Fruit fly (Drosophila melanogaster) whole organism, embryonic: ENCODE data around the gene Nmdar2.
A peak's percentile ranks its signal among the peaks of the same experiment; 100 is the strongest.

ENCODE experiments used
- BtbVII ChIP-seq: fragments of 200-800 bp; sonication (Bioruptor generic); optimal IDR thresholded peaks from 3 replicates; lab custom pipeline; 2017; ENCODE audit warnings: missing biosample characterization, mild to moderate bottlenecking, missing genetic modification characterization
- CG10959 ChIP-seq: fragments of 200-800 bp; sonication (Bioruptor generic); IDR thresholded peaks from 2 replicates; pipeline ENCODE4 v1.3.6; 2022; ENCODE audit warnings: missing biosample characterization, missing genetic modification characterization
- CG11456 ChIP-seq: fragments of 200-800 bp; sonication (Bioruptor generic); IDR thresholded peaks from 3 replicates; pipeline ENCODE4 v1.3.6; 2022; ENCODE audit warnings: missing biosample characterization, missing genetic modification characterization
- CG12071 ChIP-seq: fragments of 200-800 bp; sonication (Bioruptor generic); optimal IDR thresholded peaks from 3 replicates; lab custom pipeline; 2018; ENCODE audit warnings: missing biosample characterization, mild to moderate bottlenecking, missing genetic modification characterization
- CG1233 ChIP-seq: fragments of 200-800 bp; sonication (Bioruptor generic); optimal IDR thresholded peaks from 4 replicates; lab custom pipeline; 2018; ENCODE audit warnings: missing biosample characterization, mild to moderate bottlenecking, missing genetic modification characterization
- CG15601 ChIP-seq: fragments of 200-800 bp; sonication (Bioruptor generic); optimal IDR thresholded peaks from 3 replicates; lab custom pipeline; 2019; ENCODE audit warnings: missing biosample characterization, mild to moderate bottlenecking, missing genetic modification characterization, moderate library complexity
- CG1832 ChIP-seq: fragments of 200-800 bp; sonication (Bioruptor generic); optimal IDR thresholded peaks from 2 replicates; lab custom pipeline; 2017; ENCODE audit warnings: missing biosample characterization, mild to moderate bottlenecking, missing genetic modification characterization, inconsistent platforms
- CG2202 ChIP-seq: fragments of 200-800 bp; sonication (Bioruptor generic); optimal IDR thresholded peaks from 2 replicates; lab custom pipeline; 2018; ENCODE audit warnings: missing biosample characterization, mild to moderate bottlenecking, missing genetic modification characterization
- CG31441 ChIP-seq: fragments of 200-800 bp; sonication (Bioruptor generic); IDR thresholded peaks from 2 replicates; pipeline ENCODE4 v1.3.6; 2022; ENCODE audit warnings: missing biosample characterization, missing genetic modification characterization
- CG33557 ChIP-seq: fragments of 200-800 bp; sonication (Bioruptor generic); optimal IDR thresholded peaks from 2 replicates; lab custom pipeline; 2019; ENCODE audit warnings: missing biosample characterization, mild to moderate bottlenecking, missing genetic modification characterization, moderate library complexity
- CG43689 ChIP-seq: fragments of 200-800 bp; sonication (Bioruptor generic); IDR thresholded peaks from 2 replicates; pipeline ENCODE4 v1.3.6; 2022; ENCODE audit warnings: missing biosample characterization, missing genetic modification characterization
- CG4820 ChIP-seq: fragments of 200-800 bp; sonication (Bioruptor generic); optimal IDR thresholded peaks from 3 replicates; lab custom pipeline; 2016; ENCODE audit warnings: missing biosample characterization, missing genetic modification characterization
- CG4854 ChIP-seq: fragments of 200-800 bp; sonication (Bioruptor generic); optimal IDR thresholded peaks from 2 replicates; lab custom pipeline; 2016; ENCODE audit warnings: missing biosample characterization, missing genetic modification characterization, inconsistent platforms
- CG6175 ChIP-seq: fragments of 200-800 bp; sonication (Bioruptor generic); IDR thresholded peaks from 3 replicates; pipeline ENCODE4 v1.3.6; 2022; ENCODE audit warnings: missing biosample characterization, missing genetic modification characterization
- CG6254 ChIP-seq: fragments of 200-800 bp; sonication (Bioruptor generic); optimal IDR thresholded peaks from 3 replicates; lab custom pipeline; 2017; ENCODE audit warnings: mild to moderate bottlenecking, missing biosample characterization, missing genetic modification reagents, missing genetic modification characterization
- CG7357 ChIP-seq: fragments of 200-800 bp; sonication (Bioruptor generic); IDR thresholded peaks from 3 replicates; pipeline ENCODE4 v1.3.6; 2022; ENCODE audit warnings: missing biosample characterization, missing genetic modification characterization
- CG7987 ChIP-seq: fragments of 200-800 bp; sonication (Bioruptor generic); optimal IDR thresholded peaks from 2 replicates; lab custom pipeline; 2018; ENCODE audit warnings: missing biosample characterization, mild to moderate bottlenecking, missing genetic modification characterization, moderate library complexity
- CG9609 ChIP-seq: fragments of 200-800 bp; sonication (Bioruptor generic); optimal IDR thresholded peaks from 3 replicates; lab custom pipeline; 2016; ENCODE audit warnings: missing biosample characterization, missing genetic modification characterization
- CHES-1-like ChIP-seq: fragments of 200-800 bp; sonication (Bioruptor generic); optimal IDR thresholded peaks from 2 replicates; lab custom pipeline; 2016; ENCODE audit warnings: missing biosample characterization, missing genetic modification characterization
- Camta ChIP-seq: fragments of 200-800 bp; sonication (Bioruptor generic); optimal IDR thresholded peaks from 2 replicates; lab custom pipeline; 2016; ENCODE audit warnings: missing biosample characterization, missing genetic modification characterization
- Dll ChIP-seq: fragments of 200-800 bp; sonication (Bioruptor generic); IDR thresholded peaks from 4 replicates; pipeline ENCODE4 v1.3.6; 2022; ENCODE audit warnings: missing biosample characterization, missing genetic modification characterization; ENCODE audit not compliant: partially characterized antibody
- Ets97D ChIP-seq: fragments of 200-800 bp; sonication (Bioruptor generic); optimal IDR thresholded peaks from 3 replicates; lab custom pipeline; 2016; ENCODE audit warnings: missing biosample characterization, missing genetic modification characterization
- Gsc ChIP-seq: fragments of 200-800 bp; sonication (Bioruptor generic); IDR thresholded peaks from 2 replicates; pipeline ENCODE4 v1.3.6; 2022; ENCODE audit warnings: missing biosample characterization, missing genetic modification characterization
- HLH54F ChIP-seq: fragments of 200-800 bp; sonication (Bioruptor generic); optimal IDR thresholded peaks from 3 replicates; lab custom pipeline; 2016; ENCODE audit warnings: missing biosample characterization, missing genetic modification characterization
- HmgZ ChIP-seq: fragments of 200-800 bp; sonication (Bioruptor generic); optimal IDR thresholded peaks from 2 replicates; lab custom pipeline; 2018; ENCODE audit warnings: missing biosample characterization, mild to moderate bottlenecking, missing genetic modification characterization
- MBD-R2 ChIP-seq: fragments of 200-800 bp; sonication (Bioruptor generic); IDR thresholded peaks from 2 replicates; pipeline ENCODE4 v1.3.6; 2022; ENCODE audit warnings: missing biosample characterization, missing genetic modification characterization
- MESR4 ChIP-seq: fragments of 200-800 bp; sonication (Bioruptor generic); optimal IDR thresholded peaks from 2 replicates; lab custom pipeline; 2018; ENCODE audit warnings: missing biosample characterization, mild to moderate bottlenecking, missing genetic modification characterization, moderate library complexity
- Mad ChIP-seq: fragments of 200-800 bp; sonication (Bioruptor generic); optimal IDR thresholded peaks from 2 replicates; lab custom pipeline; 2016; ENCODE audit warnings: missing biosample characterization, missing genetic modification characterization
- Opbp ChIP-seq: fragments of 200-800 bp; sonication (Bioruptor generic); IDR thresholded peaks from 3 replicates; pipeline ENCODE4 v1.3.6; 2022; ENCODE audit warnings: missing biosample characterization, missing genetic modification characterization; ENCODE audit not compliant: partially characterized antibody
- Pdp1 ChIP-seq, 2 experiments: fragments of 200-800 bp; sonication (Bioruptor generic); optimal IDR thresholded peaks; 3 replicates each; lab custom pipeline; 2016; ENCODE audit warnings: missing biosample characterization in 2 of 2, missing genetic modification characterization in 2 of 2, mild to moderate bottlenecking in 1 of 2, moderate library complexity in 1 of 2
- Spps ChIP-seq: fragments of 200-800 bp; sonication (Bioruptor generic); optimal IDR thresholded peaks from 2 replicates; lab custom pipeline; 2018; ENCODE audit warnings: missing biosample characterization, mild to moderate bottlenecking, missing genetic modification characterization
- Sry-β ChIP-seq: fragments of 200-800 bp; sonication (Bioruptor generic); optimal IDR thresholded peaks from 2 replicates; lab custom pipeline; 2018; ENCODE audit warnings: missing biosample characterization, mild to moderate bottlenecking, missing genetic modification characterization, moderate library complexity
- ab ChIP-seq: fragments of 200-800 bp; sonication (Bioruptor generic); optimal IDR thresholded peaks from 2 replicates; lab custom pipeline; 2016; ENCODE audit warnings: missing biosample characterization, missing genetic modification characterization
- ase ChIP-seq: fragments of 200-800 bp; sonication (Bioruptor generic); IDR thresholded peaks from 3 replicates; pipeline ENCODE4 v1.3.6; 2022; ENCODE audit warnings: missing biosample characterization, missing genetic modification characterization
- cas ChIP-seq: fragments of 200-800 bp; sonication (Bioruptor generic); IDR thresholded peaks from 2 replicates; pipeline ENCODE4 v1.3.6; 2022; ENCODE audit warnings: missing biosample characterization, missing genetic modification characterization
- cwo ChIP-seq: fragments of 200-800 bp; sonication (Bioruptor generic); optimal IDR thresholded peaks from 3 replicates; lab custom pipeline; 2017; ENCODE audit warnings: missing biosample characterization, missing genetic modification characterization, mild to moderate bottlenecking, moderate library complexity, missing genetic modification reagents
- dmrt99B ChIP-seq: fragments of 200-800 bp; sonication (Bioruptor generic); optimal IDR thresholded peaks from 2 replicates; lab custom pipeline; 2018; ENCODE audit warnings: missing biosample characterization, mild to moderate bottlenecking, missing genetic modification characterization, moderate library complexity
- gem ChIP-seq: fragments of 200-800 bp; sonication (Bioruptor generic); optimal IDR thresholded peaks from 2 replicates; lab custom pipeline; 2019; ENCODE audit warnings: missing biosample characterization, mild to moderate bottlenecking, missing genetic modification characterization, moderate library complexity
- lilli ChIP-seq: fragments of 200-800 bp; sonication (Bioruptor generic); optimal IDR thresholded peaks from 3 replicates; lab custom pipeline; 2016; ENCODE audit warnings: missing biosample characterization, missing genetic modification characterization
- nau ChIP-seq: fragments of 200-800 bp; sonication (Bioruptor generic); optimal IDR thresholded peaks from 3 replicates; lab custom pipeline; 2017; ENCODE audit warnings: missing biosample characterization, mild to moderate bottlenecking, missing genetic modification characterization, missing genetic modification reagents
- nmo ChIP-seq: fragments of 200-800 bp; sonication (Bioruptor generic); optimal IDR thresholded peaks from 2 replicates; lab custom pipeline; 2018; ENCODE audit warnings: missing biosample characterization, mild to moderate bottlenecking, missing genetic modification characterization, moderate library complexity
- peb ChIP-seq: fragments of 200-800 bp; sonication (Bioruptor generic); IDR thresholded peaks from 2 replicates; pipeline ENCODE4 v1.3.6; 2022; ENCODE audit warnings: missing biosample characterization, missing genetic modification characterization
- ranshi ChIP-seq: fragments of 200-800 bp; sonication (Bioruptor generic); IDR thresholded peaks from 2 replicates; pipeline ENCODE4 v1.3.6; 2022; ENCODE audit warnings: missing biosample characterization, missing genetic modification characterization
- shn ChIP-seq: fragments of 200-800 bp; sonication (Bioruptor generic); optimal IDR thresholded peaks from 3 replicates; lab custom pipeline; 2016; ENCODE audit warnings: missing biosample characterization, missing genetic modification characterization
- sisA ChIP-seq: fragments of 200-800 bp; sonication (Bioruptor generic); IDR thresholded peaks from 2 replicates; pipeline ENCODE4 v1.3.6; 2022; ENCODE audit warnings: missing biosample characterization, missing genetic modification characterization
- tll ChIP-seq, 2 experiments: fragments of 200-800 bp in 1 of 2; fragments of >200 bp in 1 of 2; sonication (Bioruptor generic) in 1 of 2; optimal IDR thresholded peaks; 2 replicates each; lab custom pipeline; 2017 to 2019; ENCODE audit warnings: missing biosample characterization in 2 of 2, missing genetic modification characterization in 2 of 2, mild to moderate bottlenecking in 1 of 2, moderate library complexity in 1 of 2
- tna ChIP-seq: fragments of 200-800 bp; sonication (Bioruptor generic); IDR thresholded peaks from 2 replicates; pipeline ENCODE4 v1.3.6; 2022; ENCODE audit warnings: missing biosample characterization, missing genetic modification characterization; ENCODE audit not compliant: partially characterized antibody
- trh ChIP-seq: fragments of 200-800 bp; sonication (Bioruptor generic); optimal IDR thresholded peaks from 2 replicates; lab custom pipeline; 2016; ENCODE audit warnings: missing biosample characterization, missing genetic modification characterization
- usp ChIP-seq: fragments of >200 bp; optimal IDR thresholded peaks from 2 replicates; lab custom pipeline; 2017; ENCODE audit warnings: missing biosample characterization, missing genetic modification characterization

Gene Nmdar2

dm6 chrX:1482840-1483518 lies 24.6 kb downstream of the Nmdar2 start, which contains the start of the genes sta and inc (continued):
- TF ChIP-seq cas (no peak), nau (GFP tag; lab: Kevin White, UChicago) (no peak), Spps (no peak), CG31441 (GFP tag; lab: Robert Waterston, UW) (peak; percentile 72), HLH54F (GFP tag; lab: Kevin White, UChicago) (peak; percentile 28), Opbp (GFP tag; lab: Robert Waterston, UW) (peak; percentile 81), CG7357 (GFP tag; lab: Robert Waterston, UW) (no peak), HmgZ (peak; percentile 85), cwo (peak; percentile 42), tll (GFP tag; optimal IDR thresholded peaks at IDR 0.05; lab: Kevin White, UChicago) (no peak), CG1233 (GFP tag; lab: Kevin White, UChicago) (peak; percentile 64), Camta (GFP tag; lab: Kevin White, UChicago) (peak; percentile 28), Gsc (GFP tag; lab: Robert Waterston, UW) (no peak), ranshi (peak; percentile 52; the same call in 1 of the 2 replicates), CG6175 (GFP tag; lab: Robert Waterston, UW) (0 out of 3 replicates have a peak, but pooled peaks have one; percentile 20), CG11456 (GFP tag; lab: Robert Waterston, UW) (peak; percentile 74; the same call in 2 of the 3 replicates), peb (GFP tag; lab: Robert Waterston, UW) (no peak), lilli (GFP tag; lab: Kevin White, UChicago) (peak; percentile 65), CG12071 (GFP tag; lab: Kevin White, UChicago) (peak; percentile 77), gem (tag; lab: Kevin White, UChicago) (no peak), CG33557 (GFP tag; lab: Kevin White, UChicago) (peak; percentile 49), CG6254 (GFP tag; lab: Kevin White, UChicago) (peak; percentile 48), Ets97D (GFP tag; lab: Kevin White, UChicago) (peak; percentile 98), BtbVII (GFP tag; lab: Kevin White, UChicago) (peak; percentile 84), Dll (peak; percentile 64; the same call in 2 of the 4 replicates), CG15601 (peak; percentile 76), Pdp1 (GFP tag; optimal IDR thresholded peaks at IDR 0.05; lab: Kevin White, UChicago) (peak; percentile 40 to 65), shn (GFP tag; lab: Kevin White, UChicago) (peak; percentile 30), Mad (GFP tag; lab: Kevin White, UChicago) (peak; percentile 57), CG9609 (GFP tag; lab: Kevin White, UChicago) (peak; percentile 21), ab (GFP tag; lab: Kevin White, UChicago) (no peak), MESR4 (GFP tag; lab: Kevin White, UChicago) (peak; percentile 96), ase (GFP tag; lab: Robert Waterston, UW) (no peak), CG43689 (GFP tag; lab: Robert Waterston, UW) (no peak), sisA (GFP tag; lab: Robert Waterston, UW) (no peak), dmrt99B (tag; lab: Kevin White, UChicago) (peak; percentile 49), MBD-R2 (GFP tag; lab: Robert Waterston, UW) (peak; percentile 61), CHES-1-like (GFP tag; lab: Kevin White, UChicago) (peak; percentile 84), CG10959 (GFP tag; lab: Robert Waterston, UW) (no peak), nmo (peak; percentile 67), CG1832 (GFP tag; lab: Kevin White, UChicago) (no peak), usp (no peak), CG4820 (no peak), tna (GFP tag; lab: Robert Waterston, UW) (no peak), trh (GFP tag; lab: Kevin White, UChicago) (no peak), CG7987 (peak; percentile 91), CG2202 (peak; percentile 66), CG4854 (GFP tag; lab: Kevin White, UChicago) (no peak), Sry-β (GFP tag; lab: Kevin White, UChicago) (peak; percentile 11)
